Worm (Caenorhabditis elegans) whole organism, midembryonic: ENCODE data around the gene daf-18.

Source experiments
- T22C8.4 ChIP-seq: fragments of 200-800 bp; sonication (Bioruptor generic); IDR thresholded peaks from 2 replicates; pipeline ENCODE4 v1.3.6; 2022; ENCODE audit warnings: missing genetic modification characterization, missing compliant biosample characterization
- cog-1 ChIP-seq: sonication (generic microtip); optimal IDR thresholded peaks from 2 replicates; lab custom pipeline; 2016; ENCODE audit warnings: missing genetic modification characterization, missing compliant biosample characterization
- flt-1 ChIP-seq: fragments of 200-800 bp; sonication (Bioruptor generic); IDR thresholded peaks from 2 replicates; pipeline ENCODE4 v1.3.6; 2022; ENCODE audit warnings: missing genetic modification characterization, missing compliant biosample characterization
- klf-2 ChIP-seq: fragments of 200-800 bp; sonication (Bioruptor generic); conservative IDR thresholded peaks from 2 replicates; pipeline ENCODE4 v1.3.6; 2022; ENCODE audit warnings: missing genetic modification reagents, missing genetic modification characterization, missing compliant biosample characterization
- med-1 ChIP-seq: sonication (generic microtip); optimal IDR thresholded peaks from 2 replicates; lab custom pipeline; 2017; ENCODE audit warnings: missing genetic modification characterization, mild to moderate bottlenecking, missing compliant biosample characterization, antibody characterized with exemption, missing genetic modification reagents; ENCODE audit not compliant: insufficient read depth
- ref-1 ChIP-seq: fragments of 200-800 bp; sonication (Bioruptor generic); conservative IDR thresholded peaks from 2 replicates; pipeline ENCODE4 v1.3.6; 2022; ENCODE audit warnings: missing genetic modification reagents, missing genetic modification characterization, missing compliant biosample characterization

DNA sequence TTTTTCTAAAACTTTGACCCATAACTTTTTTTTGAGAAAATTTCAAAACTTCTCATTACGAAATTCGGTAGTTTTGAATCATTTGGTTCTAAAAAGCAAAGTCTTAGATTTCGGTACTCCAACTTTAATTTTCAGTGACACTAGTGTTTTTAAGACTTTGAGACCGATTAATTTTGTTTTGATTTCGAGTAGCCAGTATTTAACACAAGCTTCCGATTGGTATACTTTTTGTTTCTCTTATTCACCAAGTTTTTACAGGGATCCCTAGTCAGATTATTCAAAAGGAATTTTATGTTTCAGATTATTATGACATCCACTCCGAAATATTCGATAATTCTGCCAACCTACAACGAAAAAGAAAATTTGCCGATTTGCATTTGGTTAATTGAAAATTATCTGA is 20.4 kb upstream of the daf-18 start, which contains the start of gene dpm-1:
- TF ChIP-seq ref-1 (GFP tag; lab: Robert Waterston, UW) (no peak), med-1 (GFP tag; lab: Kevin White, UChicago) (no peak), klf-2 (GFP tag; lab: Robert Waterston, UW) (no peak), flt-1 (no peak), T22C8.4 (no peak), cog-1 (tag; lab: Kevin White, UChicago) (no peak)
